Worm (Caenorhabditis elegans) whole organism, L2 larva: ENCODE results near the gene oac-32.

Source experiments
- R02D3.7 ChIP-seq: fragments of 150-350 bp; optimal IDR thresholded peaks from 2 replicates; lab custom pipeline; 2014; ENCODE audit warnings: missing biosample characterization, missing genetic modification characterization
- aly-2 ChIP-seq: fragments of 150-350 bp; optimal IDR thresholded peaks from 2 replicates; lab custom pipeline; 2014; ENCODE audit warnings: missing biosample characterization, missing genetic modification characterization
- blmp-1 ChIP-seq: sonication (generic microtip); optimal IDR thresholded peaks from 2 replicates; lab custom pipeline; 2017; ENCODE audit warnings: missing genetic modification characterization, mild to moderate bottlenecking, missing compliant biosample characterization, antibody characterized with exemption, moderate library complexity; ENCODE audit not compliant: insufficient read depth
- dmd-4 ChIP-seq: sonication (generic microtip); optimal IDR thresholded peaks from 2 replicates; lab custom pipeline; 2017; ENCODE audit warnings: missing biosample characterization, missing genetic modification characterization
- egl-27 ChIP-seq: sonication (generic microtip); optimal IDR thresholded peaks from 3 replicates; lab custom pipeline; 2017; ENCODE audit warnings: missing biosample characterization, missing genetic modification reagents, missing genetic modification characterization
- elt-1 ChIP-seq: fragments of 150-350 bp; optimal IDR thresholded peaks from 2 replicates; lab custom pipeline; 2014; ENCODE audit warnings: missing biosample characterization, missing genetic modification characterization
- lin-11 ChIP-seq: fragments of 150-350 bp; sonication (generic microtip); optimal IDR thresholded peaks from 2 replicates; lab custom pipeline; 2014; ENCODE audit warnings: missing biosample characterization, missing genetic modification characterization, inconsistent platforms, mixed read lengths
- nhr-11 ChIP-seq: fragments of 150-350 bp; optimal IDR thresholded peaks from 2 replicates; lab custom pipeline; 2014; ENCODE audit warnings: missing biosample characterization, missing genetic modification characterization
- nhr-77 ChIP-seq: fragments of 150-350 bp; optimal IDR thresholded peaks from 2 replicates; lab custom pipeline; 2014; ENCODE audit warnings: missing biosample characterization, missing genetic modification characterization

ce11 chrV:1505995-1506394 lies 39.6 kb downstream of the oac-32 start, which contains the start of gene sru-28:
- TF ChIP-seq dmd-4 (tag; lab: Kevin White, UChicago) (no peak), R02D3.7 (tag; lab: Kevin White, UChicago) (no peak), aly-2 (tag; lab: Kevin White, UChicago) (no peak), nhr-77 (no peak), lin-11 (tag; lab: Kevin White, UChicago) (no peak), elt-1 (no peak), blmp-1 (tag; lab: Kevin White, UChicago) (no peak), egl-27 (tag; lab: Kevin White, UChicago) (no peak), nhr-11 (tag; lab: Kevin White, UChicago) (no peak)
